Fruit fly (Drosophila melanogaster) whole organism, embryonic: ENCODE measurements around the gene CG5355.

Source experiments
- Ada2b ChIP-seq: fragments of 200-800 bp; sonication (Bioruptor generic); IDR thresholded peaks from 2 replicates; pipeline ENCODE4 v1.3.6; 2022; ENCODE audit warnings: missing biosample characterization, missing genetic modification characterization
- Adf1 ChIP-seq: fragments of 200-800 bp; sonication (Bioruptor generic); IDR thresholded peaks from 2 replicates; pipeline ENCODE4 v1.3.6; 2022; ENCODE audit warnings: missing biosample characterization, missing genetic modification characterization
- Asciz ChIP-seq: fragments of 200-800 bp; sonication (Bioruptor generic); optimal IDR thresholded peaks from 2 replicates; lab custom pipeline; 2017; ENCODE audit warnings: missing biosample characterization, mild to moderate bottlenecking, missing genetic modification characterization, missing genetic modification reagents
- Atf6 ChIP-seq: fragments of 200-800 bp; sonication (Bioruptor generic); IDR thresholded peaks from 2 replicates; pipeline ENCODE4 v1.3.6; 2022; ENCODE audit warnings: missing biosample characterization, missing genetic modification characterization
- B-H1 ChIP-seq: fragments of 200-800 bp; sonication (Bioruptor generic); IDR thresholded peaks from 3 replicates; pipeline ENCODE4 v1.3.6; 2022; ENCODE audit warnings: missing biosample characterization, missing genetic modification characterization
- BtbVII ChIP-seq: fragments of 200-800 bp; sonication (Bioruptor generic); optimal IDR thresholded peaks from 3 replicates; lab custom pipeline; 2017; ENCODE audit warnings: missing biosample characterization, mild to moderate bottlenecking, missing genetic modification characterization
- C15 ChIP-seq: fragments of 200-800 bp; sonication (Bioruptor generic); IDR thresholded peaks from 3 replicates; pipeline ENCODE4 v1.3.6; 2022; ENCODE audit warnings: missing biosample characterization, missing genetic modification characterization
- CG10147 ChIP-seq: fragments of 200-800 bp; sonication (Bioruptor generic); optimal IDR thresholded peaks from 2 replicates; lab custom pipeline; 2019; ENCODE audit warnings: missing biosample characterization, mild to moderate bottlenecking, missing genetic modification characterization, moderate library complexity
- CG11560 ChIP-seq: fragments of 200-800 bp; sonication (Bioruptor generic); IDR thresholded peaks from 3 replicates; pipeline ENCODE4 v1.3.6; 2022; ENCODE audit warnings: missing biosample characterization, missing genetic modification characterization
- CG12236 ChIP-seq: fragments of 200-800 bp; sonication (Bioruptor generic); optimal IDR thresholded peaks from 2 replicates; lab custom pipeline; 2016; ENCODE audit warnings: missing biosample characterization, missing genetic modification characterization
- CG12769 ChIP-seq: fragments of 200-800 bp; sonication (Bioruptor generic); optimal IDR thresholded peaks from 2 replicates; lab custom pipeline; 2019; ENCODE audit warnings: missing biosample characterization, mild to moderate bottlenecking, missing genetic modification characterization, moderate library complexity
- CG13287 ChIP-seq: fragments of 200-800 bp; sonication (Bioruptor generic); IDR thresholded peaks from 2 replicates; pipeline ENCODE4 v1.3.6; 2022; ENCODE audit warnings: missing biosample characterization, missing genetic modification characterization; ENCODE audit not compliant: partially characterized antibody
- CG1529 ChIP-seq: fragments of 200-800 bp; sonication (Bioruptor generic); optimal IDR thresholded peaks from 3 replicates; lab custom pipeline; 2018; ENCODE audit warnings: missing biosample characterization, missing genetic modification characterization
- CG15601 ChIP-seq: fragments of 200-800 bp; sonication (Bioruptor generic); optimal IDR thresholded peaks from 3 replicates; lab custom pipeline; 2019; ENCODE audit warnings: missing biosample characterization, mild to moderate bottlenecking, missing genetic modification characterization, moderate library complexity
- CG1602 ChIP-seq: fragments of 200-800 bp; sonication (Bioruptor generic); optimal IDR thresholded peaks from 3 replicates; lab custom pipeline; 2016; ENCODE audit warnings: missing biosample characterization, missing genetic modification characterization
- CG18262 ChIP-seq: fragments of 200-800 bp; optimal IDR thresholded peaks from 3 replicates; lab custom pipeline; 2019; ENCODE audit warnings: missing biosample characterization, mild to moderate bottlenecking, missing genetic modification characterization, moderate library complexity
- CG18764 ChIP-seq: fragments of 200-800 bp; sonication (Bioruptor generic); optimal IDR thresholded peaks from 3 replicates; lab custom pipeline; 2016; ENCODE audit warnings: missing biosample characterization, missing genetic modification characterization
- CG2712 ChIP-seq: fragments of 200-800 bp; optimal IDR thresholded peaks from 3 replicates; lab custom pipeline; 2019; ENCODE audit warnings: missing biosample characterization, mild to moderate bottlenecking, missing genetic modification characterization, moderate library complexity
- CG32767 ChIP-seq: fragments of 200-800 bp; sonication (Bioruptor generic); IDR thresholded peaks from 2 replicates; pipeline ENCODE4 v1.3.6; 2022; ENCODE audit warnings: missing biosample characterization, missing genetic modification characterization
- CG32772 ChIP-seq: fragments of 200-800 bp; sonication (Bioruptor generic); IDR thresholded peaks from 2 replicates; pipeline ENCODE4 v1.3.6; 2022; ENCODE audit warnings: missing biosample characterization, missing genetic modification characterization
- CG3726 ChIP-seq: fragments of 200-800 bp; sonication (Bioruptor generic); IDR thresholded peaks from 3 replicates; pipeline ENCODE4, ENCODE4 v1.3.6; 2022; ENCODE audit warnings: missing biosample characterization, missing genetic modification characterization
- CG3995 ChIP-seq: fragments of 200-800 bp; sonication (Bioruptor generic); optimal IDR thresholded peaks from 3 replicates; lab custom pipeline; 2016; ENCODE audit warnings: missing biosample characterization, missing genetic modification characterization
- CG4360 ChIP-seq: fragments of 200-800 bp; sonication (Bioruptor generic); IDR thresholded peaks from 2 replicates; pipeline ENCODE4 v1.3.6; 2022; ENCODE audit warnings: missing biosample characterization, missing genetic modification characterization
- CG6689 ChIP-seq: fragments of 200-800 bp; sonication (Bioruptor generic); IDR thresholded peaks from 2 replicates; pipeline ENCODE4 v1.3.6; 2022; ENCODE audit warnings: missing biosample characterization, missing genetic modification characterization
- CG6791 ChIP-seq: fragments of 200-800 bp; sonication (Bioruptor generic); IDR thresholded peaks from 3 replicates; pipeline ENCODE4 v1.3.6; 2022; ENCODE audit warnings: missing biosample characterization, missing genetic modification characterization; ENCODE audit not compliant: partially characterized antibody
- CG8089 ChIP-seq: fragments of 200-800 bp; sonication (Bioruptor generic); optimal IDR thresholded peaks from 3 replicates; lab custom pipeline; 2016; ENCODE audit warnings: missing biosample characterization, missing genetic modification characterization
- CG9876 ChIP-seq: fragments of 200-800 bp; sonication (Bioruptor generic); optimal IDR thresholded peaks from 2 replicates; lab custom pipeline; 2016; ENCODE audit warnings: missing biosample characterization, missing genetic modification characterization
- CHES-1-like ChIP-seq: fragments of 200-800 bp; sonication (Bioruptor generic); optimal IDR thresholded peaks from 2 replicates; lab custom pipeline; 2016; ENCODE audit warnings: missing biosample characterization, missing genetic modification characterization
- Dad ChIP-seq: fragments of 200-800 bp; sonication (Bioruptor generic); optimal IDR thresholded peaks from 3 replicates; lab custom pipeline; 2016; ENCODE audit warnings: missing biosample characterization, missing genetic modification characterization
- Doc2 ChIP-seq: fragments of 200-800 bp; sonication (Bioruptor generic); IDR thresholded peaks from 2 replicates; pipeline ENCODE4 v1.3.6; 2022; ENCODE audit warnings: missing biosample characterization, missing genetic modification characterization
- Fer1 ChIP-seq: fragments of 200-800 bp; sonication (Bioruptor generic); optimal IDR thresholded peaks from 2 replicates; lab custom pipeline; 2017; ENCODE audit warnings: missing biosample characterization, mild to moderate bottlenecking, missing genetic modification characterization
- Gug ChIP-seq: fragments of 200-800 bp; sonication (Bioruptor generic); IDR thresholded peaks from 4 replicates; pipeline ENCODE4 v1.3.6; 2022; ENCODE audit warnings: missing biosample characterization, missing genetic modification characterization
- HLH4C ChIP-seq: fragments of 200-800 bp; sonication (Bioruptor generic); IDR thresholded peaks from 3 replicates; pipeline ENCODE4 v1.3.6; 2022; ENCODE audit warnings: missing biosample characterization, missing genetic modification characterization; ENCODE audit not compliant: partially characterized antibody
- Mes4 ChIP-seq: fragments of 200-800 bp; sonication (Bioruptor generic); optimal IDR thresholded peaks from 2 replicates; lab custom pipeline; 2016; ENCODE audit warnings: missing biosample characterization, missing genetic modification characterization
- NC2β ChIP-seq: fragments of 200-800 bp; sonication (Bioruptor generic); optimal IDR thresholded peaks from 2 replicates; lab custom pipeline; 2016; ENCODE audit warnings: missing biosample characterization, missing genetic modification characterization
- Nf-YB ChIP-seq: fragments of 200-800 bp; sonication (Bioruptor generic); optimal IDR thresholded peaks from 3 replicates; lab custom pipeline; 2019; ENCODE audit warnings: missing biosample characterization, mild to moderate bottlenecking, missing genetic modification characterization, moderate library complexity
- Sry-δ ChIP-seq: fragments of 200-800 bp; sonication (Bioruptor generic); optimal IDR thresholded peaks from 2 replicates; lab custom pipeline; 2016; ENCODE audit warnings: missing biosample characterization, missing genetic modification characterization
- Ssrp ChIP-seq: fragments of 200-800 bp; sonication (Bioruptor generic); optimal IDR thresholded peaks from 2 replicates; lab custom pipeline; 2018; ENCODE audit warnings: missing biosample characterization, mild to moderate bottlenecking, missing genetic modification characterization, moderate library complexity
- Xbp1 ChIP-seq: fragments of 200-800 bp; sonication (Bioruptor generic); optimal IDR thresholded peaks from 3 replicates; lab custom pipeline; 2016; ENCODE audit warnings: missing biosample characterization, mild to moderate bottlenecking, missing genetic modification characterization
- croc ChIP-seq: fragments of 200-800 bp; sonication (Bioruptor generic); conservative IDR thresholded peaks from 3 replicates; pipeline ENCODE4 v1.3.6; 2022; ENCODE audit warnings: missing biosample characterization, missing genetic modification characterization
- dimm ChIP-seq: fragments of 200-800 bp; sonication (Bioruptor generic); IDR thresholded peaks from 2 replicates; pipeline ENCODE4 v1.3.6; 2022; ENCODE audit warnings: missing biosample characterization, missing genetic modification characterization
- dpn ChIP-seq, 2 experiments: fragments of 200-800 bp; sonication (Bioruptor generic); optimal IDR thresholded peaks; 3 replicates each; lab custom pipeline; 2016; ENCODE audit warnings: missing biosample characterization in 2 of 2, missing genetic modification characterization in 2 of 2
- exex ChIP-seq: fragments of 200-800 bp; sonication (Bioruptor generic); optimal IDR thresholded peaks from 4 replicates; lab custom pipeline; 2018; ENCODE audit warnings: missing biosample characterization, mild to moderate bottlenecking, missing genetic modification characterization, moderate library complexity
- gce ChIP-seq: fragments of 200-800 bp; sonication (Bioruptor generic); IDR thresholded peaks from 3 replicates; pipeline ENCODE4 v1.3.6; 2022; ENCODE audit warnings: missing biosample characterization, missing genetic modification characterization
- lilli ChIP-seq: fragments of 200-800 bp; sonication (Bioruptor generic); optimal IDR thresholded peaks from 3 replicates; lab custom pipeline; 2016; ENCODE audit warnings: missing biosample characterization, missing genetic modification characterization
- sqz ChIP-seq: fragments of 200-800 bp; sonication (Bioruptor generic); optimal IDR thresholded peaks from 3 replicates; lab custom pipeline; 2018; ENCODE audit warnings: missing biosample characterization, mild to moderate bottlenecking, missing genetic modification characterization
- tio ChIP-seq: fragments of 200-800 bp; sonication (Bioruptor generic); optimal IDR thresholded peaks from 2 replicates; lab custom pipeline; 2017; ENCODE audit warnings: missing biosample characterization, missing genetic modification characterization, inconsistent platforms
- trem ChIP-seq: fragments of 200-800 bp; optimal IDR thresholded peaks from 3 replicates; lab custom pipeline; 2019; ENCODE audit warnings: missing biosample characterization, mild to moderate bottlenecking, missing genetic modification characterization, moderate library complexity
- wek ChIP-seq: fragments of 200-800 bp; sonication (Bioruptor generic); optimal IDR thresholded peaks from 3 replicates; lab custom pipeline; 2018; ENCODE audit warnings: missing biosample characterization, mild to moderate bottlenecking, missing genetic modification characterization, moderate library complexity
- zfh2 ChIP-seq: fragments of 200-800 bp; sonication (Bioruptor generic); optimal IDR thresholded peaks from 2 replicates; lab custom pipeline; 2016; ENCODE audit warnings: missing biosample characterization, missing genetic modification characterization

CG5355 gene

DNA sequence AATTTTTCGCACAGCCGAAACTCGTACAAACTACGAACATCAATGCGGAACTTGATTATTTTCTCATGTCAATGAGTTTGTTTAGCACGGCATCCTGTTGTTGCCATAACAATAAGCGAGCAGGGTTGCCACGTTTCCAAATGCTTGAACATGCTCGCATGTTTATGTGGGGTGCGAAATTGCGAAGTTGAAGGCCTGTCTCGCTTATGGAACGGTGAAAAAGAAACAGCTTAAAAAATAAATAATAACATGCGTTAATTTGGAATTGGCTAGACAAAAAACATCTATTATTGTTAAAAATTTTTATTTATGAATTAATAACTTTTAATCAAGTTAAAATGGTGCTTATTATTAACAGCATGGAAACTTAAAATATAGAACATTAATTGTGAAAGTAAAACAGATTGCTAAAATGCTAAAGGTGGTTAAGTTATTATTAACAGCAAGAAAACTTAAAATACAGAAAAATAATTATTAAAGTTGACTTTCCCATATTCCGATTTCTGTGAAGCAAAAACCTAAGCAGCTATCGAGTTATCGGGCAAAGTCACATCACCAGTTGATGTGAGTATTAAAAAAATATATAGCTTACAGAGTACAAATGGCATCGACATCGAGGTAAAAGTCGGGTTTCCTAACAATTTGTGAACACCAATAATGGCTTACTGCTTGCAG lies 17.7 kb upstream of the CG5355 start, which contains the start of the genes Bug22 and TfIIB (continued):
- peak; percentile 77 for TF ChIP-seq CG2712 (tag; lab: Kevin White, UChicago)
- TF ChIP-seq Asciz (GFP tag; lab: Kevin White, UChicago), result peak; percentile 37
- peak; percentile 56 for TF ChIP-seq trem
- TF ChIP-seq Doc2 (GFP tag; lab: Robert Waterston, UW), result no peak
- TF ChIP-seq Gug (GFP tag; lab: Robert Waterston, UW), result peak; percentile 65; the same call in 2 of the 4 replicates
- TF ChIP-seq CG15601, result peak; percentile 61
- TF ChIP-seq CG9876 (GFP tag; lab: Kevin White, UChicago), result peak; percentile 41
- TF ChIP-seq Ssrp (tag; lab: Kevin White, UChicago), result peak; percentile 58
- TF ChIP-seq CG10147 (GFP tag; lab: Kevin White, UChicago), result peak; percentile 58
- TF ChIP-seq Adf1 (GFP tag; lab: Robert Waterston, UW), result peak; percentile 30; the same call in 1 of the 2 replicates
- TF ChIP-seq exex (tag; lab: Kevin White, UChicago), result peak; percentile 13
- no peak for TF ChIP-seq croc (GFP tag; lab: Robert Waterston, UW)
- peak; percentile 22; the same call in 1 of the 3 replicates for TF ChIP-seq CG6791
- TF ChIP-seq zfh2, result peak; percentile 75
- TF ChIP-seq dpn (GFP tag; optimal IDR thresholded peaks at IDR 0.05; lab: Kevin White, UChicago), result peak; percentile 46 to 84
- TF ChIP-seq B-H1, result peak; percentile 43; the same call in 1 of the 3 replicates
- TF ChIP-seq CG32772 (GFP tag; lab: Robert Waterston, UW), result peak; percentile 45; the same call in 1 of the 2 replicates
- peak; percentile 71 for TF ChIP-seq CG1602 (GFP tag; lab: Kevin White, UChicago)
- TF ChIP-seq CG3995, result peak; percentile 17
- no peak for TF ChIP-seq CG3726
- TF ChIP-seq CG18764, result peak; percentile 62
- peak; percentile 70 for TF ChIP-seq NC2β (GFP tag; lab: Kevin White, UChicago)
- TF ChIP-seq Ada2b (GFP tag; lab: Robert Waterston, UW), result peak; percentile 60
- no peak for TF ChIP-seq CG11560 (tag; lab: Robert Waterston, UW)
- no peak for TF ChIP-seq gce (GFP tag; lab: Robert Waterston, UW)
- no peak for TF ChIP-seq CG12769 (tag; lab: Kevin White, UChicago)
- TF ChIP-seq sqz (GFP tag; lab: Kevin White, UChicago), result peak; percentile 76
- peak; percentile 41 for TF ChIP-seq CG12236 (GFP tag; lab: Kevin White, UChicago)
- TF ChIP-seq C15 (GFP tag; lab: Robert Waterston, UW), result no peak
- TF ChIP-seq Sry-δ (GFP tag; lab: Kevin White, UChicago), result peak; percentile 74
- TF ChIP-seq Nf-YB (GFP tag; lab: Kevin White, UChicago), result peak; percentile 51
- TF ChIP-seq HLH4C, result 0 out of 3 replicates have a peak, but pooled peaks have one; percentile 33
- TF ChIP-seq tio (GFP tag; lab: Kevin White, UChicago), result no peak
- peak; percentile 61 for TF ChIP-seq Atf6 (GFP tag; lab: Robert Waterston, UW)
- TF ChIP-seq lilli (GFP tag; lab: Kevin White, UChicago), result peak; percentile 86
- TF ChIP-seq Mes4, result peak; percentile 58
- TF ChIP-seq dimm (GFP tag; lab: Robert Waterston, UW), result no peak
- TF ChIP-seq wek, result peak; percentile 11
- peak; percentile 81 for TF ChIP-seq CHES-1-like (GFP tag; lab: Kevin White, UChicago)
- peak; percentile 85 for TF ChIP-seq CG6689
- TF ChIP-seq CG8089, result peak; percentile 27
- TF ChIP-seq Xbp1 (GFP tag; lab: Kevin White, UChicago), result peak; percentile 83
- TF ChIP-seq BtbVII (GFP tag; lab: Kevin White, UChicago), result peak; percentile 56
- TF ChIP-seq CG4360, result peak; percentile 40; the same call in 1 of the 2 replicates
- no peak for TF ChIP-seq CG32767
- TF ChIP-seq Dad, result peak; percentile 39
- TF ChIP-seq CG13287 (GFP tag; lab: Robert Waterston, UW), result peak; percentile 47
- TF ChIP-seq CG1529 (GFP tag; lab: Kevin White, UChicago), result peak; percentile 6
- TF ChIP-seq CG18262 (tag; lab: Kevin White, UChicago), result peak; percentile 72
- peak; percentile 47 for TF ChIP-seq Fer1 (GFP tag; lab: Kevin White, UChicago)
